Fruit fly (Drosophila melanogaster): ENCODE data around the gene PIG-F.

Gene PIG-F

dm6 chr3L:19575650-19576049, 36.6 kb upstream of the PIG-F start (continued):
- TF ChIP-seq crp (GFP tag; optimal IDR thresholded peaks at IDR 0.05): no peak
- peak; percentile 44 for TF ChIP-seq CG11723 (GFP tag; optimal IDR thresholded peaks at IDR 0.05)
- no peak for TF ChIP-seq CG17328 (GFP tag; IDR thresholded peaks at IDR 0.05)
- TF ChIP-seq odd (GFP tag; optimal IDR thresholded peaks at IDR 0.05): peak; percentile 65
- TF ChIP-seq so (GFP tag; IDR thresholded peaks at IDR 0.05): 0 out of 3 replicates have a peak, but pooled peaks have one; percentile 38
- no peak for TF ChIP-seq CG15073 (GFP tag; optimal IDR thresholded peaks at IDR 0.05)
- TF ChIP-seq Dip2 (GFP tag; IDR thresholded peaks at IDR 0.05): no peak
- 0 out of 4 replicates have a peak, but pooled peaks have one; percentile 59 for TF ChIP-seq chinmo (GFP tag; IDR thresholded peaks at IDR 0.05; ENCODE audit: partially characterized antibody)
- no peak for TF ChIP-seq tin (GFP tag; optimal IDR thresholded peaks at IDR 0.05)
- no peak for TF ChIP-seq CG34224 (GFP tag; IDR thresholded peaks at IDR 0.05; ENCODE audit: partially characterized antibody)
- TF ChIP-seq mam (GFP tag; optimal IDR thresholded peaks at IDR 0.05): no peak
- no peak for TF ChIP-seq ttk (GFP tag; IDR thresholded peaks at IDR 0.05)
- peak; percentile 48 for TF ChIP-seq gcm (GFP tag; optimal IDR thresholded peaks at IDR 0.05)
- TF ChIP-seq insv (GFP tag; optimal IDR thresholded peaks at IDR 0.05): no peak
- no peak for TF ChIP-seq amos (GFP tag; IDR thresholded peaks at IDR 0.05; ENCODE audit: partially characterized antibody)
- no peak for TF ChIP-seq CG4424 (GFP tag; optimal IDR thresholded peaks at IDR 0.05)
- TF ChIP-seq Lpt (GFP tag; optimal IDR thresholded peaks at IDR 0.05): no peak
- TF ChIP-seq luna (GFP tag; optimal IDR thresholded peaks at IDR 0.05): no peak
- no peak for TF ChIP-seq CG7271 (tag; optimal IDR thresholded peaks at IDR 0.05)
- no peak for TF ChIP-seq gfzf (GFP tag; optimal IDR thresholded peaks at IDR 0.05)
- peak; percentile 26; the same call in 1 of the 2 replicates for TF ChIP-seq CG1024 (GFP tag; IDR thresholded peaks at IDR 0.05)
- TF ChIP-seq Optix (GFP tag; IDR thresholded peaks at IDR 0.05): no peak; the same call in 2 of the 3 replicates
- TF ChIP-seq wek (GFP tag; optimal IDR thresholded peaks at IDR 0.05): peak; percentile 79
- TF ChIP-seq nau (GFP tag; optimal IDR thresholded peaks at IDR 0.05): peak; percentile 52
- TF ChIP-seq pho (GFP tag; optimal IDR thresholded peaks at IDR 0.05): no peak
- no peak for TF ChIP-seq p53 (GFP tag; optimal IDR thresholded peaks at IDR 0.05)
- TF ChIP-seq CTCF (GFP tag; optimal IDR thresholded peaks at IDR 0.05): no peak
- no peak for TF ChIP-seq HLH4C (GFP tag; IDR thresholded peaks at IDR 0.05; ENCODE audit: partially characterized antibody)
- TF ChIP-seq Doc2 (GFP tag; IDR thresholded peaks at IDR 0.05): no peak
- peak; percentile 47 for TF ChIP-seq Sox100B (GFP tag; optimal IDR thresholded peaks at IDR 0.05)
- TF ChIP-seq CG13775 (GFP tag; optimal IDR thresholded peaks at IDR 0.05): no peak
- TF ChIP-seq ro (GFP tag; IDR thresholded peaks at IDR 0.05): no peak
- no peak for TF ChIP-seq ranshi (GFP tag; IDR thresholded peaks at IDR 0.05)
- peak; percentile 21 for TF ChIP-seq CG8924 (tag; optimal IDR thresholded peaks at IDR 0.05)
- TF ChIP-seq CG11398 (GFP tag; optimal IDR thresholded peaks at IDR 0.05): peak; percentile 25
- TF ChIP-seq MBD-R2 (GFP tag; IDR thresholded peaks at IDR 0.05): no peak
- no peak for TF ChIP-seq hb (GFP tag; IDR thresholded peaks at IDR 0.05; ENCODE audit: partially characterized antibody)
- TF ChIP-seq CG10321 (GFP tag; IDR thresholded peaks at IDR 0.05): no peak
- peak; percentile 13 for TF ChIP-seq CoRest (tag; optimal IDR thresholded peaks at IDR 0.05)
- no peak for TF ChIP-seq CG3163 (GFP tag; optimal IDR thresholded peaks at IDR 0.05)
- peak; percentile 38 for TF ChIP-seq CG2712 (tag; optimal IDR thresholded peaks at IDR 0.05)
- TF ChIP-seq Oaz (GFP tag; IDR thresholded peaks at IDR 0.05): no peak
- TF ChIP-seq nom (GFP tag; optimal IDR thresholded peaks at IDR 0.05): no peak
- no peak for TF ChIP-seq CG10462 (GFP tag; optimal IDR thresholded peaks at IDR 0.05)
- TF ChIP-seq CG13287 (GFP tag; IDR thresholded peaks at IDR 0.05; ENCODE audit: partially characterized antibody): no peak
- TF ChIP-seq GATAe (GFP tag; conservative IDR thresholded peaks at IDR 0.05): no peak
- TF ChIP-seq stc (GFP tag; IDR thresholded peaks at IDR 0.05): peak; percentile 32; the same call in 1 of the 2 replicates
- peak; percentile 8 for TF ChIP-seq Deaf1 (tag; optimal IDR thresholded peaks at IDR 0.05)
- peak; percentile 43 for TF ChIP-seq HHEX (GFP tag; optimal IDR thresholded peaks at IDR 0.05)
- peak; percentile 28; the same call in 1 of the 2 replicates for TF ChIP-seq CG32767 (GFP tag; IDR thresholded peaks at IDR 0.05)
- TF ChIP-seq CG17385 (GFP tag; optimal IDR thresholded peaks at IDR 0.05): peak; percentile 40

Measured in whole organism, embryonic.